Worm (Caenorhabditis elegans): ENCODE measurements around the gene best-13.
A peak's percentile ranks its signal among the peaks of the same experiment; 100 is the strongest.

best-13 gene

DNA sequence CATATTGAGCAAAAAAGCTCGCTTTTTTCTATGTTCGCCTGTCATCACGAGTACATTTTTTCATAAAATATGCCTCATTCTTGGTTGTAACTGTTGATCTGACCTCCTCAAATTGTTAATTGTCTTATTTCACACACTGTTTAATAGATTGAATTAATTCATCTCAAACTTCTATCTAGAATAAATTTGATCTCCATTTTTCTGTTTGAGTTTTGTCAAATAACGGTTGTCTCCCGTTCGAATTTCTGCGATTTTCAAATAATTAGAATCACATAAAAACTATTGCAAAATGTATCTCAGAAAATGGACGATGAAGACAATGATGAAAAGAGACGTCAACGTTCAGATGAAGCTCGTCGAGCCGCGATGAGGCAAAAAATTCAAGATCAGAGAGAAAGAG lies 41.8 kb upstream of the best-13 start, which contains the start of gene K07F5.14:
Gene K07F5.14, plus strand, starts transcription at position 301 of the 400 bp plus-strand sequence.
- TF ChIP-seq sdz-12 (GFP tag; optimal IDR thresholded peaks at IDR 0.05) (no peak), vab-7 (GFP tag; IDR thresholded peaks at IDR 0.05) (no peak)

DNA sequence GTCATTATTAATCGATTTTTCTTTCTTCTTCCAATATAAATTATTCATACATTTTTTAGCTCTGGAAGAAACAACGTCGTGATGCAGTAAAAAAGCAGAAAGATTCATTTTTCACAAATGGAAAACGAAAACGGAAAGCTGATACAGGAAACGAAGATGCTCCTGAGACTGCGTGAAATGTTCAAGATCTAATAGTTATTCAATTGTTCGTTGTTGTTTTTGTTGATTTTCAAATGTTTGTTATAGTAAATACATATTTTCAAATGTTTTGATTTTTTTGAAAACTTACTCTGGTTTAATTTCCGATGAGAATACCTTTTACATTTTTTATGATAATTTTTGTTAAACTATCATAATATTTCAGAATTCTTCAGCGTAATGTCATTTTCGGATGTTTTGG lies 39.9 kb upstream of the best-13 start, which contains the start of gene K07F5.16:
Gene K07F5.16, plus strand, starts transcription at position 301 of the 400 bp plus-strand sequence.
- TF ChIP-seq daf-19 (GFP tag; conservative IDR thresholded peaks at IDR 0.05) = no peak
- no peak for TF ChIP-seq dmd-9 (GFP tag; IDR thresholded peaks at IDR 0.05)
- TF ChIP-seq nhr-41 (GFP tag; IDR thresholded peaks at IDR 0.05) = no peak
- TF ChIP-seq daf-12 (tag; optimal IDR thresholded peaks at IDR 0.05) = no peak
- no peak for TF ChIP-seq tag-97 (GFP tag; IDR thresholded peaks at IDR 0.05)
- no peak for TF ChIP-seq fos-1 (tag; optimal IDR thresholded peaks at IDR 0.05)
- no peak for TF ChIP-seq hlh-11 (tag; optimal IDR thresholded peaks at IDR 0.05)
- no peak for TF ChIP-seq daf-16 (GFP tag; optimal IDR thresholded peaks at IDR 0.05)
- TF ChIP-seq daf-16 (tag; optimal IDR thresholded peaks at IDR 0.05) = no peak
- TF ChIP-seq lin-29 (GFP tag; IDR thresholded peaks at IDR 0.05) = no peak
- TF ChIP-seq nhr-28 (tag; optimal IDR thresholded peaks at IDR 0.05) = no peak

- no peak for TF ChIP-seq nhr-10 (tag; optimal IDR thresholded peaks at IDR 0.05)
- TF ChIP-seq egl-43 (GFP tag; IDR thresholded peaks at IDR 0.05) = no peak
- no peak for TF ChIP-seq lin-39 (tag; optimal IDR thresholded peaks at IDR 0.05)
- TF ChIP-seq sdz-12 (GFP tag; optimal IDR thresholded peaks at IDR 0.05) = no peak
- no peak for TF ChIP-seq F10B5.3 (tag; optimal IDR thresholded peaks at IDR 0.05)
- TF ChIP-seq Y5F2A.4 (GFP tag; optimal IDR thresholded peaks at IDR 0.05) = no peak
- TF ChIP-seq F37D6.2 (tag; optimal IDR thresholded peaks at IDR 0.05) = no peak
- no peak for TF ChIP-seq spr-1 (tag; optimal IDR thresholded peaks at IDR 0.05)
Observed at ce11 chrIV:9864778-9865177, 38.9 kb upstream of the best-13 start, which contains the start of the genes K07F5.15 and K07F5.22. Gene K07F5.15, plus strand, starts transcription at chrIV:9865078. Gene K07F5.22, plus strand, starts transcription at chrIV:9865078.

- TF ChIP-seq T26A8.4 (GFP tag; IDR thresholded peaks at IDR 0.05) = no peak
- no peak for TF ChIP-seq lin-29 (GFP tag; IDR thresholded peaks at IDR 0.05)
- TF ChIP-seq F10B5.3 (tag; optimal IDR thresholded peaks at IDR 0.05) = no peak
- TF ChIP-seq nhr-28 (tag; optimal IDR thresholded peaks at IDR 0.05) = peak; percentile 86
- no peak for TF ChIP-seq snpc-4 (tag; optimal IDR thresholded peaks at IDR 0.05)
Observed at ce11 chrIV:9866865-9867264, 36.8 kb upstream of the best-13 start.

DNA sequence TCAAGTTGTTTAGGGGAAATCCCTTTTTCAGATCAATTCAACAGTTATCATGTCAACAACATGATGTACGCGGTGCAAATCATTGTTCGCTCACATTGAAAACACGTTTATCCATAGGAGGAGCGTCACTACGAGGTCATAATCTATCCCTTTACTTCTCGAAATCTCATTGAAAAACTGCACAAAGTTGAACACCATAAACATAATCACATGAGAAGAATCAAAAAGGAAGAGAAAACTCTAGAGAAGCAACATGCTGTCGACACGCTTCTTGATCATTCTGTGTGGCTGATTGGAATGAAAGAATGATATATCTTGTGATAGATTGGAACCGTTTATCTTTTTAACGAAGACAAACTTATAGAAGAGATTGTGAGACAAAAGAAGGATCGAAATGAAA lies 35.8 kb upstream of the best-13 start:
- TF ChIP-seq nhr-10 (tag; optimal IDR thresholded peaks at IDR 0.05) (peak; percentile 14), nhr-48 (tag; optimal IDR thresholded peaks at IDR 0.05) (peak; percentile 98), F10B5.3 (tag; optimal IDR thresholded peaks at IDR 0.05) (no peak), nhr-77 (tag; optimal IDR thresholded peaks at IDR 0.05) (peak; percentile 12), duxl-1 (tag; optimal IDR thresholded peaks at IDR 0.05; ENCODE audit: poor library complexity) (peak; percentile 9), lin-1 (GFP tag; IDR thresholded peaks at IDR 0.05) (no peak), mdl-1 (tag; optimal IDR thresholded peaks at IDR 0.05) (peak in 1 of 2 experiments; percentile 72), mep-1 (tag; optimal IDR thresholded peaks at IDR 0.05) (peak; percentile 59), lsy-2 (tag; optimal IDR thresholded peaks at IDR 0.05) (peak; percentile 5 to 79), mxl-3 (GFP tag; optimal IDR thresholded peaks at IDR 0.05) (peak; percentile 86), spr-3 (GFP tag; optimal IDR thresholded peaks at IDR 0.05) (no peak), nhr-25 (tag; optimal IDR thresholded peaks at IDR 0.05; ENCODE audit: borderline replicate concordance, insufficient read depth) (peak; percentile 49), fos-1 (tag; optimal IDR thresholded peaks at IDR 0.05) (no peak), hlh-11 (tag; optimal IDR thresholded peaks at IDR 0.05) (peak; percentile 90), F26F4.8 (GFP tag; conservative IDR thresholded peaks at IDR 0.05) (no peak), gei-8 (GFP tag; optimal IDR thresholded peaks at IDR 0.05) (peak; percentile 75), nhr-28 (tag; optimal IDR thresholded peaks at IDR 0.05) (peak; percentile 92), T20F7.1 (GFP tag; optimal IDR thresholded peaks at IDR 0.05) (peak; percentile 29), lim-7 (GFP tag; IDR thresholded peaks at IDR 0.05) (no peak), dmd-6 (GFP tag; IDR thresholded peaks at IDR 0.05) (peak; percentile 79), tra-1 (GFP tag; IDR thresholded peaks at IDR 0.05) (peak; percentile 24; the same call in 1 of the 2 replicates), nhr-11 (tag; optimal IDR thresholded peaks at IDR 0.05) (peak; percentile 58), dve-1 (tag; optimal IDR thresholded peaks at IDR 0.05; ENCODE audit: insufficient read depth) (peak; percentile 6), daf-8 (GFP tag; IDR thresholded peaks at IDR 0.05) (no peak), mes-2 (tag; optimal IDR thresholded peaks at IDR 0.05; ENCODE audit: poor library complexity, severe bottlenecking) (peak; percentile 41), lin-29 (GFP tag; IDR thresholded peaks at IDR 0.05) (no peak), dpl-1 (GFP tag; optimal IDR thresholded peaks at IDR 0.05) (peak; percentile 49)

Measured in whole organism, L4 larva.